Fruit fly (Drosophila melanogaster) whole organism: Measurements from ENCODE around the gene CHKov2.

ENCODE experiments used
- CG8478 ChIP-seq: fragments of >200 bp; optimal IDR thresholded peaks from 2 replicates; lab custom pipeline; 2018; ENCODE audit warnings: inconsistent platforms
- EcR ChIP-seq, 2 experiments: fragments of >200 bp; optimal IDR thresholded peaks; 2 replicates each; lab custom pipeline; 2017; ENCODE audit warnings: missing biosample characterization in 2 of 2, missing genetic modification characterization in 2 of 2, missing genetic modification reagents in 2 of 2
- pan ChIP-seq: fragments of >200 bp; optimal IDR thresholded peaks from 2 replicates; lab custom pipeline; 2017
- psq ChIP-seq: fragments of >200 bp; optimal IDR thresholded peaks from 2 replicates; lab custom pipeline; 2017
- usp ChIP-seq: fragments of >200 bp; optimal IDR thresholded peaks from 2 replicates; lab custom pipeline; 2017; ENCODE audit warnings: missing biosample characterization, missing genetic modification characterization, mixed read lengths

- TF ChIP-seq CG8478 (no peak), pan (lab: Kevin White, UChicago) (no peak), usp (GFP tag; lab: Kevin White, UChicago) (no peak), EcR (GFP tag; optimal IDR thresholded peaks at IDR 0.05; lab: Kevin White, UChicago) (no peak), psq (lab: Kevin White, UChicago) (no peak)
These were observed 28.8 kb downstream of the CHKov2 start, which contains the start of gene CG31370 for dm6 chr3R:25302239-25302638.
